Fruit fly (Drosophila melanogaster): ENCODE measurements around the gene CG13023.
A peak's percentile ranks its signal among the peaks of the same experiment; 100 is the strongest.

The CG13023 gene

DNA sequence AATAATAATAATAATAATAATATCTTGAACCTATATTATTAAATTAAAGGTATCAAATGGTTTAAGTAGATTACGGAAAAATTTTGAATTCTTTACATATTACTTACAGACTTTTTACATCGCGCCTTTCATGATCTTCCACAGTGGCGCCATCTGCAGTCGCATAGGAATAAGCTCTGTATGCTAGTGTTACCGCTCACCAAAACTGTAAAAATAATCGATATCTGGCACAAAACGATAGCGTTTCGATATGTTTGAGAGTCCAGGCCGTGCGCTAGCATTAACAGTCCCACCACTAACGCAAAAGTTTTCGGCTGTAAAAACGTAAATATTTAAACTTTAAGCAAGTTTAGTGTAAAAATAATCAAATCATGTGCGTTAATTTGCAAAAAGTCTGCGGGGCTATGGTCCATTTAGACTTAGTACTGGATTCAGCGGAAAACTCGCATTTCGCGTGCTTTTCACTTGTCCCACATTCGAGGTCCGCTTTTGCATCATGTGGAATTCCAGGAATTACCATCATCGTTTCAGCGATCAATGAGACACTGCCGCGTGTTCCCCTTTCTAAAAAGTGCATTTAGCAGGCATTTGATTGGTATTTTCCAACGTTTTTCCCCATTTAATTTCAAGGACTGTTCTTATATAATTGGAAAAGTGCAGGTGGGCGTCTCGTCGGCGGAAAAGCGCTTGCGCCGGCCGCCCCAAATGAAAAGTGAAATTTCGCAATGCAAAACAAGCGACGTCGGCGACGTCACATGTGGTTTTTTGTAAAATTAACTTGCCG, 28.2 kb upstream of the CG13023 start (continued):
- TF ChIP-seq CG6765 (GFP tag; optimal IDR thresholded peaks at IDR 0.05) = no peak
- TF ChIP-seq CHES-1-like (GFP tag; optimal IDR thresholded peaks at IDR 0.05) = peak; percentile 16
- peak; percentile 9 for TF ChIP-seq Mes4 (GFP tag; optimal IDR thresholded peaks at IDR 0.05)
- no peak for TF ChIP-seq Nf-YA (GFP tag; IDR thresholded peaks at IDR 0.05)
- peak; percentile 51 for TF ChIP-seq gro (GFP tag; optimal IDR thresholded peaks at IDR 0.05)
- peak; percentile 92 for TF ChIP-seq Ets65A (GFP tag)
- TF ChIP-seq cas (GFP tag; IDR thresholded peaks at IDR 0.05) = no peak
- TF ChIP-seq insv (GFP tag; optimal IDR thresholded peaks at IDR 0.05) = peak in 1 of 2 experiments; percentile 6
- TF ChIP-seq bowl (GFP tag; IDR thresholded peaks at IDR 0.05) = no peak
- TF ChIP-seq trem (tag; optimal IDR thresholded peaks at IDR 0.05) = peak; percentile 57
- peak; percentile 93 for TF ChIP-seq Med (GFP tag)
- TF ChIP-seq CG4617 (GFP tag; optimal IDR thresholded peaks at IDR 0.05; ENCODE audit: borderline replicate concordance) = peak; percentile 9
- TF ChIP-seq Stat92E (GFP tag; optimal IDR thresholded peaks at IDR 0.05) = peak in 2 of 3 experiments; percentile 85 to 92
- no peak for TF ChIP-seq CG4328 (GFP tag; optimal IDR thresholded peaks at IDR 0.05)
- TF ChIP-seq CG4360 (GFP tag; IDR thresholded peaks at IDR 0.05) = no peak
- peak; percentile 58 for TF ChIP-seq tna (GFP tag; IDR thresholded peaks at IDR 0.05; ENCODE audit: partially characterized antibody)
- no peak; the same call in 2 of the 3 replicates for TF ChIP-seq row (GFP tag; IDR thresholded peaks at IDR 0.05)
- TF ChIP-seq ftz-f1 (GFP tag; optimal IDR thresholded peaks at IDR 0.05) = no peak
- TF ChIP-seq YL-1 (GFP tag; optimal IDR thresholded peaks at IDR 0.05) = peak; percentile 52
- peak; percentile 9 for TF ChIP-seq CG18764 (GFP tag; optimal IDR thresholded peaks at IDR 0.05)
- TF ChIP-seq NK7.1 (GFP tag; optimal IDR thresholded peaks at IDR 0.05) = no peak
- TF ChIP-seq jing (GFP tag; optimal IDR thresholded peaks at IDR 0.05) = no peak
- TF ChIP-seq D (optimal IDR thresholded peaks at IDR 0.05) = no peak
- no peak for TF ChIP-seq D (GFP tag; optimal IDR thresholded peaks at IDR 0.05)
- TF ChIP-seq E2f2 (GFP tag; IDR thresholded peaks at IDR 0.05) = peak; percentile 98
- no peak for TF ChIP-seq CG43689 (GFP tag; IDR thresholded peaks at IDR 0.05)
- TF ChIP-seq CG8765 (GFP tag; IDR thresholded peaks at IDR 0.05) = no peak
- peak; percentile 62 for TF ChIP-seq Hmr (GFP tag; optimal IDR thresholded peaks at IDR 0.05)
- TF ChIP-seq Bdp1 (GFP tag; optimal IDR thresholded peaks at IDR 0.05) = no peak
- no peak for TF ChIP-seq CG10543 (GFP tag; optimal IDR thresholded peaks at IDR 0.05)
- TF ChIP-seq CG2199 (GFP tag; IDR thresholded peaks at IDR 0.05) = 0 out of 3 replicates have a peak, but pooled peaks have one; percentile 52
- peak; percentile 19 for TF ChIP-seq salm (tag; optimal IDR thresholded peaks at IDR 0.05)
- peak; percentile 36 for TF ChIP-seq CoRest (tag; optimal IDR thresholded peaks at IDR 0.05)
- TF ChIP-seq dpn (GFP tag; optimal IDR thresholded peaks at IDR 0.05) = peak; percentile 34 to 56
- TF ChIP-seq CG15011 (GFP tag; optimal IDR thresholded peaks at IDR 0.05) = no peak
- peak; percentile 45; the same call in 1 of the 2 replicates for TF ChIP-seq slbo (GFP tag; IDR thresholded peaks at IDR 0.05)
- TF ChIP-seq CG11504 (tag; optimal IDR thresholded peaks at IDR 0.05) = peak; percentile 41
- TF ChIP-seq CG3163 (GFP tag; optimal IDR thresholded peaks at IDR 0.05) = peak; percentile 39
- TF ChIP-seq D19A (tag; optimal IDR thresholded peaks at IDR 0.05) = peak; percentile 15
- TF ChIP-seq pfk (GFP tag; optimal IDR thresholded peaks at IDR 0.05) = no peak
- no peak for TF ChIP-seq CG10366 (GFP tag; IDR thresholded peaks at IDR 0.05)
- peak; percentile 46 for TF ChIP-seq CG10147 (GFP tag; optimal IDR thresholded peaks at IDR 0.05)
- TF ChIP-seq CG14965 (GFP tag; optimal IDR thresholded peaks at IDR 0.05; ENCODE audit: borderline replicate concordance) = no peak
- TF ChIP-seq CG13624 (GFP tag; optimal IDR thresholded peaks at IDR 0.05) = peak; percentile 24
- peak; percentile 3 for TF ChIP-seq gem (tag; optimal IDR thresholded peaks at IDR 0.05)
- no peak for TF ChIP-seq twi (tag; optimal IDR thresholded peaks at IDR 0.05)
- TF ChIP-seq Max (GFP tag; optimal IDR thresholded peaks at IDR 0.05) = no peak
- TF ChIP-seq Fer1 (GFP tag; optimal IDR thresholded peaks at IDR 0.05) = peak; percentile 25
- no peak for TF ChIP-seq hth (optimal IDR thresholded peaks at IDR 0.05)
- TF ChIP-seq chinmo (GFP tag; IDR thresholded peaks at IDR 0.05; ENCODE audit: partially characterized antibody) = peak; percentile 85; the same call in 3 of the 4 replicates
